Worm (Caenorhabditis elegans) whole organism, mixed stage, embryonic: ENCODE measurements around the gene col-69.

ENCODE experiments used
- M03D4.4 ChIP-seq: sonication (generic microtip); optimal IDR thresholded peaks from 2 replicates; lab custom pipeline; 2017; ENCODE audit warnings: mild to moderate bottlenecking, missing genetic modification characterization, missing compliant biosample characterization
- bed-3 ChIP-seq: fragments of 200-800 bp; sonication (Bioruptor generic); optimal IDR thresholded peaks from 3 replicates; lab custom pipeline; 2018; ENCODE audit warnings: mild to moderate bottlenecking, missing genetic modification characterization, moderate library complexity, missing compliant biosample characterization
- blmp-1 ChIP-seq: fragments of 150-350 bp; optimal IDR thresholded peaks from 2 replicates; lab custom pipeline; 2014; ENCODE audit warnings: missing biosample characterization, missing genetic modification characterization
- ceh-39 ChIP-seq: fragments of 150-350 bp; optimal IDR thresholded peaks from 2 replicates; lab custom pipeline; 2014; ENCODE audit warnings: missing biosample characterization, missing genetic modification characterization
- ceh-43 ChIP-seq: fragments of 200-800 bp; sonication (Bioruptor generic); optimal IDR thresholded peaks from 2 replicates; lab custom pipeline; 2018; ENCODE audit warnings: mild to moderate bottlenecking, missing genetic modification characterization, moderate library complexity, missing compliant biosample characterization
- ceh-83 ChIP-seq: fragments of 200-800 bp; sonication (Bioruptor generic); optimal IDR thresholded peaks from 2 replicates; lab custom pipeline; 2018; ENCODE audit warnings: mild to moderate bottlenecking, missing genetic modification characterization, missing compliant biosample characterization
- ces-1 ChIP-seq: fragments of 150-350 bp; optimal IDR thresholded peaks from 2 replicates; lab custom pipeline; 2014; ENCODE audit warnings: missing biosample characterization, missing genetic modification reagents, missing genetic modification characterization
- cnd-1 ChIP-seq: fragments of 200-800 bp; sonication (Bioruptor generic); optimal IDR thresholded peaks from 2 replicates; lab custom pipeline; 2018; ENCODE audit warnings: mild to moderate bottlenecking, missing genetic modification characterization, missing compliant biosample characterization
- drap-1 ChIP-seq: fragments of 200-800 bp; sonication (Bioruptor generic); optimal IDR thresholded peaks from 3 replicates; lab custom pipeline; 2018; ENCODE audit warnings: mild to moderate bottlenecking, missing genetic modification characterization, missing compliant biosample characterization
- elt-1 ChIP-seq: sonication (generic microtip); optimal IDR thresholded peaks from 2 replicates; lab custom pipeline; 2017; ENCODE audit warnings: missing genetic modification characterization, mild to moderate bottlenecking, missing compliant biosample characterization, antibody characterized with exemption, moderate library complexity, borderline replicate concordance; ENCODE audit not compliant: insufficient read depth
- elt-3 ChIP-seq: fragments of 150-350 bp; optimal IDR thresholded peaks from 2 replicates; lab custom pipeline; 2014; ENCODE audit warnings: missing biosample characterization, missing genetic modification characterization
- flh-1 ChIP-seq: fragments of 200-800 bp; sonication (Bioruptor generic); optimal IDR thresholded peaks from 2 replicates; lab custom pipeline; 2018; ENCODE audit warnings: mild to moderate bottlenecking, missing genetic modification characterization, moderate library complexity, missing compliant biosample characterization
- ham-2 ChIP-seq: fragments of 200-800 bp; sonication (Bioruptor generic); optimal IDR thresholded peaks from 2 replicates; lab custom pipeline; 2018; ENCODE audit warnings: mild to moderate bottlenecking, missing genetic modification characterization, missing compliant biosample characterization
- hlh-1 ChIP-seq: fragments of 150-350 bp; optimal IDR thresholded peaks from 2 replicates; lab custom pipeline; 2014; ENCODE audit warnings: missing biosample characterization, missing genetic modification reagents, missing genetic modification characterization
- lin-13 ChIP-seq: fragments of 150-350 bp; optimal IDR thresholded peaks from 2 replicates; lab custom pipeline; 2014; ENCODE audit warnings: missing biosample characterization, missing genetic modification characterization
- lin-32 ChIP-seq: fragments of 200-800 bp; sonication (Bioruptor generic); optimal IDR thresholded peaks from 2 replicates; lab custom pipeline; 2018; ENCODE audit warnings: mild to moderate bottlenecking, missing genetic modification characterization, missing compliant biosample characterization
- lsy-2 ChIP-seq: fragments of 150-350 bp; optimal IDR thresholded peaks from 2 replicates; lab custom pipeline; 2014; ENCODE audit warnings: missing biosample characterization, missing genetic modification characterization
- mab-5 ChIP-seq: fragments of 150-350 bp; optimal IDR thresholded peaks from 2 replicates; lab custom pipeline; 2014; ENCODE audit warnings: missing biosample characterization, missing genetic modification characterization
- mep-1 ChIP-seq: fragments of 150-350 bp; optimal IDR thresholded peaks from 2 replicates; lab custom pipeline; 2017; ENCODE audit warnings: missing biosample characterization, missing genetic modification reagents, missing genetic modification characterization, inconsistent platforms
- mls-2 ChIP-seq: sonication (generic microtip); optimal IDR thresholded peaks from 2 replicates; lab custom pipeline; 2016; ENCODE audit warnings: mild to moderate bottlenecking, missing genetic modification characterization, moderate library complexity, missing compliant biosample characterization
- nhr-12 ChIP-seq: fragments of 150-350 bp; optimal IDR thresholded peaks from 2 replicates; lab custom pipeline; 2014; ENCODE audit warnings: missing biosample characterization, missing genetic modification characterization
- nhr-2 ChIP-seq: fragments of 150-350 bp; optimal IDR thresholded peaks from 2 replicates; lab custom pipeline; 2014; ENCODE audit warnings: missing biosample characterization, missing genetic modification characterization
- nhr-237 ChIP-seq: fragments of 150-350 bp; optimal IDR thresholded peaks from 2 replicates; lab custom pipeline; 2014; ENCODE audit warnings: missing biosample characterization, missing genetic modification characterization
- nhr-28 ChIP-seq: fragments of 150-350 bp; optimal IDR thresholded peaks from 2 replicates; lab custom pipeline; 2014; ENCODE audit warnings: missing biosample characterization, missing genetic modification characterization
- nhr-76 ChIP-seq: sonication (generic microtip); optimal IDR thresholded peaks from 2 replicates; lab custom pipeline; 2017; ENCODE audit warnings: missing biosample characterization, missing genetic modification characterization
- pha-4 ChIP-seq: fragments of 150-350 bp; optimal IDR thresholded peaks from 2 replicates; lab custom pipeline; 2018; ENCODE audit warnings: missing biosample characterization, missing genetic modification reagents, missing genetic modification characterization
- sem-2 ChIP-seq: fragments of 200-800 bp; sonication (Bioruptor generic); optimal IDR thresholded peaks from 2 replicates; lab custom pipeline; 2018; ENCODE audit warnings: mild to moderate bottlenecking, missing genetic modification characterization, missing compliant biosample characterization
- snpc-4 ChIP-seq: fragments of 150-350 bp; optimal IDR thresholded peaks from 2 replicates; lab custom pipeline; 2014; ENCODE audit warnings: missing biosample characterization, missing genetic modification characterization
- sptf-1 ChIP-seq: sonication (generic microtip); optimal IDR thresholded peaks from 2 replicates; lab custom pipeline; 2017; ENCODE audit warnings: mild to moderate bottlenecking, missing genetic modification characterization, moderate library complexity, missing compliant biosample characterization
- tbx-8 ChIP-seq: fragments of 200-800 bp; sonication (Bioruptor generic); optimal IDR thresholded peaks from 2 replicates; lab custom pipeline; 2018; ENCODE audit warnings: mild to moderate bottlenecking, missing genetic modification characterization, moderate library complexity, missing compliant biosample characterization
- unc-120 ChIP-seq: sonication (generic microtip); optimal IDR thresholded peaks from 2 replicates; lab custom pipeline; 2017; ENCODE audit warnings: missing genetic modification characterization, missing compliant biosample characterization; ENCODE audit not compliant: poor library complexity, severe bottlenecking
- unc-39 ChIP-seq: fragments of 150-350 bp; optimal IDR thresholded peaks from 2 replicates; lab custom pipeline; 2014; ENCODE audit warnings: missing biosample characterization, missing genetic modification characterization
- unc-62 ChIP-seq: fragments of 150-350 bp; optimal IDR thresholded peaks from 2 replicates; lab custom pipeline; 2014; ENCODE audit warnings: missing biosample characterization, missing genetic modification reagents, missing genetic modification characterization
- zip-8 ChIP-seq: fragments of 150-350 bp; optimal IDR thresholded peaks from 2 replicates; lab custom pipeline; 2014; ENCODE audit warnings: missing biosample characterization, missing genetic modification characterization
- ztf-11 ChIP-seq: fragments of 150-350 bp; optimal IDR thresholded peaks from 2 replicates; lab custom pipeline; 2014; ENCODE audit warnings: missing biosample characterization, missing genetic modification characterization

The col-69 gene

DNA sequence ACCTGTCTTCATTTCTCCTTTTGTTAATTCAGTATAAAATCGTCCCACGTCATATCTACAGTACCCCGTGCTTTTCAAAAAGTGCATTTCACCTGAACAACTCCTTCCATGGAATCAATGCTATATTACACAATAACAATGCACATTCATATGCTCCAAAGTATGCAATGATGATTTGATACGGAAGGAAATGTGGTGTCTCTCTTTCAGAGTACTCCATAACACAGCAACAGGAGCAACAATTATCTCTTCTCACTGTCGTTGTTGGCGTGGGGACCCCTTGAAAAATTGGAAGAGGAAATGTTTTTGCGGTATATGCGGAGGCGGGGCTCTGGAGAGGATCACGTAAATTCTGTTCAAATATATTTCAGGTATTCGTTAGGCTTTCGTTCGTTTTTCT, 48.0 kb downstream of the col-69 start, which contains the start of gene cat-2:
TSS of gene cat-2 (plus strand) at position 301 of the 400 bp plus-strand sequence.
- no peak for TF ChIP-seq flh-1
- no peak for TF ChIP-seq elt-3
- no peak for TF ChIP-seq mep-1
- TF ChIP-seq blmp-1 (tag; lab: Kevin White, UChicago) = no peak
- no peak for TF ChIP-seq nhr-2 (tag; lab: Kevin White, UChicago)
- no peak for TF ChIP-seq lin-13
- TF ChIP-seq, all 35 proteins: peak for 0

DNA sequence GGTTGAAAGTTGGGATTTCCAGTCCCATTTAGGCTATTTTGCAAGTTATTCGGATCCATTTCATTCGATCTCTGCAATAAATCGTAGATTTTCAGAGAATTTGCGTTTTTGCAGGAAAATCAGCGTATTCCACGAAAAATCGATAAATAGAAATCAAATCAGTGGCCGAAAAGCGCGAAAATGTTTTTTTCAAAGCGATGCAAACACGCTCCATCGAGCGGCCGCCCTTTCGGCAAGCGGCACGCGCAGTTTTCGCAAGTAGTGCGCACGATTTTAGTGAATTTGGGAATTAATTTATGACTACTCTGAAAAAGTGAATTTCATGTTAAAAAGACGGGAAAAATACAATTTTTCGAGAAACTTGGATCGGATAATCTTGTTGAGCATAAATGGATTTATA, 50.4 kb downstream of the col-69 start:
- peak; percentile 44 for TF ChIP-seq nhr-28
- TF ChIP-seq cnd-1 (tag; lab: Kevin White, UChicago) = peak; percentile 87
- TF ChIP-seq blmp-1 (tag; lab: Kevin White, UChicago) = peak; percentile 62
- peak; percentile 90 for TF ChIP-seq lin-13
- peak; percentile 62 for TF ChIP-seq unc-39 (tag; lab: Kevin White, UChicago)
- peak; percentile 98 for TF ChIP-seq ces-1 (GFP tag; lab: Kevin White, UChicago)
- peak; percentile 88 for TF ChIP-seq mls-2 (tag; lab: Kevin White, UChicago)
- TF ChIP-seq mep-1 = peak; percentile 97
- TF ChIP-seq drap-1 (GFP tag; lab: Kevin White, UChicago) = peak; percentile 87
- peak; percentile 48 for TF ChIP-seq ceh-83 (GFP tag; lab: Kevin White, UChicago)
- TF ChIP-seq mab-5 (tag; lab: Kevin White, UChicago) = peak; percentile 46
- TF ChIP-seq elt-1 (tag; lab: Kevin White, UChicago) = no peak
- TF ChIP-seq ztf-11 (tag; lab: Kevin White, UChicago) = peak; percentile 80
- TF ChIP-seq pha-4 = peak; percentile 84
- peak; percentile 65 for TF ChIP-seq lin-32 (GFP tag; lab: Kevin White, UChicago)
- peak; percentile 39 for TF ChIP-seq flh-1
- peak; percentile 50 for TF ChIP-seq unc-62 (GFP tag; lab: Kevin White, UChicago)
- no peak for TF ChIP-seq elt-3
- TF ChIP-seq nhr-2 (tag; lab: Kevin White, UChicago) = peak; percentile 57
- peak; percentile 83 for TF ChIP-seq lsy-2
- no peak for TF ChIP-seq snpc-4
- peak; percentile 17 for TF ChIP-seq sem-2 (GFP tag; lab: Kevin White, UChicago)
- peak; percentile 74 for TF ChIP-seq ham-2 (GFP tag; lab: Kevin White, UChicago)
- TF ChIP-seq hlh-1 (tag; lab: Kevin White, UChicago) = peak; percentile 87
- peak; percentile 74 for TF ChIP-seq nhr-12 (tag; lab: Kevin White, UChicago)
- peak; percentile 83 for TF ChIP-seq M03D4.4 (tag; lab: Kevin White, UChicago)
- TF ChIP-seq tbx-8 = peak; percentile 68
- peak; percentile 76 for TF ChIP-seq unc-120
- TF ChIP-seq ceh-43 (GFP tag; lab: Kevin White, UChicago) = peak; percentile 79
- TF ChIP-seq sptf-1 (tag; lab: Kevin White, UChicago) = peak; percentile 93
- TF ChIP-seq nhr-237 = peak; percentile 90
- peak; percentile 43 for TF ChIP-seq bed-3 (GFP tag; lab: Kevin White, UChicago)
- no peak for TF ChIP-seq zip-8 (tag; lab: Kevin White, UChicago)
- TF ChIP-seq ceh-39 (tag; lab: Kevin White, UChicago) = peak; percentile 85
- peak; percentile 72 for TF ChIP-seq nhr-76 (tag; lab: Kevin White, UChicago)
